Worm (Caenorhabditis elegans) whole organism, early embryonic: ENCODE results near the gene srh-31.

ENCODE experiments used
- ama-1 ChIP-seq: fragments of 150-350 bp; optimal IDR thresholded peaks from 2 replicates; lab custom pipeline; 2014
- ceh-13 ChIP-seq: fragments of 200-800 bp; sonication (Bioruptor generic); optimal IDR thresholded peaks from 2 replicates; lab custom pipeline; 2018; ENCODE audit warnings: mild to moderate bottlenecking, missing genetic modification characterization, missing compliant biosample characterization
- ceh-36 ChIP-seq: sonication (generic microtip); optimal IDR thresholded peaks from 2 replicates; lab custom pipeline; 2016; ENCODE audit warnings: missing genetic modification characterization, inconsistent platforms, missing compliant biosample characterization
- flt-1 ChIP-seq: fragments of 200-800 bp; sonication (Bioruptor generic); IDR thresholded peaks from 2 replicates; pipeline ENCODE4 v1.3.6; 2022; ENCODE audit warnings: missing genetic modification characterization, missing compliant biosample characterization
- hnd-1 ChIP-seq: sonication (generic microtip); optimal IDR thresholded peaks from 2 replicates; lab custom pipeline; 2016; ENCODE audit warnings: missing genetic modification characterization, missing compliant biosample characterization
- scrt-1 ChIP-seq: fragments of 200-800 bp; sonication (Bioruptor generic); IDR thresholded peaks from 2 replicates; pipeline ENCODE4 v1.3.6; 2022; ENCODE audit warnings: missing genetic modification characterization, missing compliant biosample characterization
- sea-1 ChIP-seq: fragments of 200-800 bp; sonication (Bioruptor generic); conservative IDR thresholded peaks from 2 replicates; pipeline ENCODE4 v1.3.6; 2022; ENCODE audit warnings: missing genetic modification characterization, missing compliant biosample characterization
- tbx-11 ChIP-seq: fragments of 200-800 bp; sonication (Bioruptor generic); IDR thresholded peaks from 2 replicates; pipeline ENCODE4 v1.3.6; 2022; ENCODE audit warnings: missing genetic modification characterization, missing compliant biosample characterization

- no peak for TF ChIP-seq flt-1 (GFP tag; lab: Robert Waterston, UW)
- no peak for TF ChIP-seq hnd-1 (tag; lab: Kevin White, UChicago)
- no peak for TF ChIP-seq ceh-36 (tag; lab: Kevin White, UChicago)
- no peak for TF ChIP-seq tbx-11
- TF ChIP-seq sea-1 = no peak
- no peak for TF ChIP-seq ama-1 (lab: Kevin White, UChicago)
- TF ChIP-seq scrt-1 (GFP tag; lab: Robert Waterston, UW) = no peak
- TF ChIP-seq ceh-13 (GFP tag; lab: Kevin White, UChicago) = no peak
Observed at ce11 chrV:17683290-17683689, 23.8 kb upstream of the srh-31 start.
